Worm (Caenorhabditis elegans) whole organism, mixed stage, embryonic: ENCODE data around the gene idpp-12.

Experiments
- M03D4.4 ChIP-seq: sonication (generic microtip); optimal IDR thresholded peaks from 2 replicates; lab custom pipeline; 2017; ENCODE audit warnings: mild to moderate bottlenecking, missing genetic modification characterization, missing compliant biosample characterization
- bed-3 ChIP-seq: fragments of 200-800 bp; sonication (Bioruptor generic); optimal IDR thresholded peaks from 3 replicates; lab custom pipeline; 2018; ENCODE audit warnings: mild to moderate bottlenecking, missing genetic modification characterization, moderate library complexity, missing compliant biosample characterization
- blmp-1 ChIP-seq: fragments of 150-350 bp; optimal IDR thresholded peaks from 2 replicates; lab custom pipeline; 2014; ENCODE audit warnings: missing biosample characterization, missing genetic modification characterization
- ceh-39 ChIP-seq: fragments of 150-350 bp; optimal IDR thresholded peaks from 2 replicates; lab custom pipeline; 2014; ENCODE audit warnings: missing biosample characterization, missing genetic modification characterization
- ceh-43 ChIP-seq: fragments of 200-800 bp; sonication (Bioruptor generic); optimal IDR thresholded peaks from 2 replicates; lab custom pipeline; 2018; ENCODE audit warnings: mild to moderate bottlenecking, missing genetic modification characterization, moderate library complexity, missing compliant biosample characterization
- cnd-1 ChIP-seq: fragments of 200-800 bp; sonication (Bioruptor generic); optimal IDR thresholded peaks from 2 replicates; lab custom pipeline; 2018; ENCODE audit warnings: mild to moderate bottlenecking, missing genetic modification characterization, missing compliant biosample characterization
- drap-1 ChIP-seq: fragments of 200-800 bp; sonication (Bioruptor generic); optimal IDR thresholded peaks from 3 replicates; lab custom pipeline; 2018; ENCODE audit warnings: mild to moderate bottlenecking, missing genetic modification characterization, missing compliant biosample characterization
- elt-1 ChIP-seq: sonication (generic microtip); optimal IDR thresholded peaks from 2 replicates; lab custom pipeline; 2017; ENCODE audit warnings: missing genetic modification characterization, mild to moderate bottlenecking, missing compliant biosample characterization, antibody characterized with exemption, moderate library complexity, borderline replicate concordance; ENCODE audit not compliant: insufficient read depth
- elt-3 ChIP-seq: fragments of 150-350 bp; optimal IDR thresholded peaks from 2 replicates; lab custom pipeline; 2014; ENCODE audit warnings: missing biosample characterization, missing genetic modification characterization
- flh-1 ChIP-seq: fragments of 200-800 bp; sonication (Bioruptor generic); optimal IDR thresholded peaks from 2 replicates; lab custom pipeline; 2018; ENCODE audit warnings: mild to moderate bottlenecking, missing genetic modification characterization, moderate library complexity, missing compliant biosample characterization
- hlh-1 ChIP-seq: fragments of 150-350 bp; optimal IDR thresholded peaks from 2 replicates; lab custom pipeline; 2014; ENCODE audit warnings: missing biosample characterization, missing genetic modification reagents, missing genetic modification characterization
- lin-13 ChIP-seq: fragments of 150-350 bp; optimal IDR thresholded peaks from 2 replicates; lab custom pipeline; 2014; ENCODE audit warnings: missing biosample characterization, missing genetic modification characterization
- lin-32 ChIP-seq: fragments of 200-800 bp; sonication (Bioruptor generic); optimal IDR thresholded peaks from 2 replicates; lab custom pipeline; 2018; ENCODE audit warnings: mild to moderate bottlenecking, missing genetic modification characterization, missing compliant biosample characterization
- lsy-2 ChIP-seq: fragments of 150-350 bp; optimal IDR thresholded peaks from 2 replicates; lab custom pipeline; 2014; ENCODE audit warnings: missing biosample characterization, missing genetic modification characterization
- mab-5 ChIP-seq: fragments of 150-350 bp; optimal IDR thresholded peaks from 2 replicates; lab custom pipeline; 2014; ENCODE audit warnings: missing biosample characterization, missing genetic modification characterization
- mep-1 ChIP-seq: fragments of 150-350 bp; optimal IDR thresholded peaks from 2 replicates; lab custom pipeline; 2017; ENCODE audit warnings: missing biosample characterization, missing genetic modification reagents, missing genetic modification characterization, inconsistent platforms
- mls-2 ChIP-seq: sonication (generic microtip); optimal IDR thresholded peaks from 2 replicates; lab custom pipeline; 2016; ENCODE audit warnings: mild to moderate bottlenecking, missing genetic modification characterization, moderate library complexity, missing compliant biosample characterization
- nhr-12 ChIP-seq: fragments of 150-350 bp; optimal IDR thresholded peaks from 2 replicates; lab custom pipeline; 2014; ENCODE audit warnings: missing biosample characterization, missing genetic modification characterization
- nhr-2 ChIP-seq: fragments of 150-350 bp; optimal IDR thresholded peaks from 2 replicates; lab custom pipeline; 2014; ENCODE audit warnings: missing biosample characterization, missing genetic modification characterization
- nhr-237 ChIP-seq: fragments of 150-350 bp; optimal IDR thresholded peaks from 2 replicates; lab custom pipeline; 2014; ENCODE audit warnings: missing biosample characterization, missing genetic modification characterization
- nhr-28 ChIP-seq: fragments of 150-350 bp; optimal IDR thresholded peaks from 2 replicates; lab custom pipeline; 2014; ENCODE audit warnings: missing biosample characterization, missing genetic modification characterization
- nhr-76 ChIP-seq: sonication (generic microtip); optimal IDR thresholded peaks from 2 replicates; lab custom pipeline; 2017; ENCODE audit warnings: missing biosample characterization, missing genetic modification characterization
- pha-4 ChIP-seq: fragments of 150-350 bp; optimal IDR thresholded peaks from 2 replicates; lab custom pipeline; 2018; ENCODE audit warnings: missing biosample characterization, missing genetic modification reagents, missing genetic modification characterization
- sem-2 ChIP-seq: fragments of 200-800 bp; sonication (Bioruptor generic); optimal IDR thresholded peaks from 2 replicates; lab custom pipeline; 2018; ENCODE audit warnings: mild to moderate bottlenecking, missing genetic modification characterization, missing compliant biosample characterization
- snpc-4 ChIP-seq: fragments of 150-350 bp; optimal IDR thresholded peaks from 2 replicates; lab custom pipeline; 2014; ENCODE audit warnings: missing biosample characterization, missing genetic modification characterization
- sptf-1 ChIP-seq: sonication (generic microtip); optimal IDR thresholded peaks from 2 replicates; lab custom pipeline; 2017; ENCODE audit warnings: mild to moderate bottlenecking, missing genetic modification characterization, moderate library complexity, missing compliant biosample characterization
- tbx-8 ChIP-seq: fragments of 200-800 bp; sonication (Bioruptor generic); optimal IDR thresholded peaks from 2 replicates; lab custom pipeline; 2018; ENCODE audit warnings: mild to moderate bottlenecking, missing genetic modification characterization, moderate library complexity, missing compliant biosample characterization
- unc-120 ChIP-seq: sonication (generic microtip); optimal IDR thresholded peaks from 2 replicates; lab custom pipeline; 2017; ENCODE audit warnings: missing genetic modification characterization, missing compliant biosample characterization; ENCODE audit not compliant: poor library complexity, severe bottlenecking
- unc-39 ChIP-seq: fragments of 150-350 bp; optimal IDR thresholded peaks from 2 replicates; lab custom pipeline; 2014; ENCODE audit warnings: missing biosample characterization, missing genetic modification characterization
- unc-62 ChIP-seq: fragments of 150-350 bp; optimal IDR thresholded peaks from 2 replicates; lab custom pipeline; 2014; ENCODE audit warnings: missing biosample characterization, missing genetic modification reagents, missing genetic modification characterization
- zip-8 ChIP-seq: fragments of 150-350 bp; optimal IDR thresholded peaks from 2 replicates; lab custom pipeline; 2014; ENCODE audit warnings: missing biosample characterization, missing genetic modification characterization
- ztf-11 ChIP-seq: fragments of 150-350 bp; optimal IDR thresholded peaks from 2 replicates; lab custom pipeline; 2014; ENCODE audit warnings: missing biosample characterization, missing genetic modification characterization

idpp-12 gene

DNA sequence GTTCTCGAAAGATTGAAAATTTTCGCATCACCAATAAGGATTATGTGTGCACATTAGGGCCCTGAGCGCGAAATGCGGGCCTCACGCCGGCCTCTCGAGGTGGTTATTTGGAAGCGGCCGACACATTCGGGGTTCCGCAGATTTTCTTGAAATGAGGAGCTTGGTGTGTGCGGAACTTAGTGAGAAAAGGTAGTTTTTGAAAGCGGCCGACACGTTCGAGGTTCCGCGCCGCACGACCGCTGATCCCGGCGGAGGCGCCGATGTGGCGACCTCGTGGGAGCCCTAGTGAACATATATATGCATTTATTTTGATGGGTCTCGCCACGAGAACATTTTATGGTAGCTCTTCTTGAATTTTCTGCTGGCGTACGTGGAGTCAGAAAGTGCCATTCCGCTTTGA is 36.9 kb upstream of the idpp-12 start:
- TF ChIP-seq mep-1 = no peak
- no peak for TF ChIP-seq ztf-11 (tag; lab: Kevin White, UChicago)
- TF ChIP-seq nhr-237 (tag; lab: Kevin White, UChicago) = no peak
- TF ChIP-seq unc-120 (tag; lab: Kevin White, UChicago) = no peak
- TF ChIP-seq nhr-12 (tag; lab: Kevin White, UChicago) = no peak
- no peak for TF ChIP-seq lsy-2 (tag; lab: Kevin White, UChicago)
- TF ChIP-seq hlh-1 (tag; lab: Kevin White, UChicago) = no peak
- TF ChIP-seq tbx-8 (GFP tag; lab: Kevin White, UChicago) = no peak
- no peak for TF ChIP-seq zip-8
- no peak for TF ChIP-seq nhr-76 (tag; lab: Kevin White, UChicago)
- TF ChIP-seq ceh-43 = no peak
- TF ChIP-seq cnd-1 (tag; lab: Kevin White, UChicago) = no peak
- TF ChIP-seq snpc-4 (tag; lab: Kevin White, UChicago) = no peak
- TF ChIP-seq unc-39 (tag; lab: Kevin White, UChicago) = no peak
- TF ChIP-seq pha-4 (tag; lab: Kevin White, UChicago) = no peak
- no peak for TF ChIP-seq unc-62 (GFP tag; lab: Kevin White, UChicago)
- no peak for TF ChIP-seq blmp-1 (tag; lab: Kevin White, UChicago)
- no peak for TF ChIP-seq ceh-39 (tag; lab: Kevin White, UChicago)

DNA sequence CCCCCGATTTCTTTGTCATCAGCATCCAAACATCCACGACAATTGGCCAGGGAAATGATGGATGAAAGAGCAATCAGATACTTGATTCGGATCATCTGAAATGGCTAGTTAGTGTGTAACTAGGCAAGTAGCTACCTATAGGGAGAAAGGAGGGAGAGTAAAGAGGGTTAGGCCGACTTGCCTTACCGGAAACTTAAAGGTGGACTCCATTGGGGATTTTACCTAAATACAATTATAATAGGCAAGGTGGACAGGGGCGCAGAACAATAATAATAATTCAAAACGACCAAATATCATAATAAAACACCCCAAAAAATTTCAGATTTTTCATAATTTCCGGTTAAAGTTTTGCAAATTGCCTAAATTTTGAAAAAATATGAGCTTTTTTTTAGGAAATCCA is 36.2 kb upstream of the idpp-12 start, which contains the start of gene clec-173:
Gene clec-173 (minus strand): TSS at position 101 of the 400 bp plus-strand sequence.
- no peak for TF ChIP-seq sem-2
- TF ChIP-seq snpc-4 (tag; lab: Kevin White, UChicago) = no peak
- no peak for TF ChIP-seq elt-3 (tag; lab: Kevin White, UChicago)
- TF ChIP-seq elt-1 (tag; lab: Kevin White, UChicago) = no peak
- no peak for TF ChIP-seq pha-4 (tag; lab: Kevin White, UChicago)
- no peak for TF ChIP-seq nhr-76 (tag; lab: Kevin White, UChicago)
- no peak for TF ChIP-seq bed-3 (GFP tag; lab: Kevin White, UChicago)
- no peak for TF ChIP-seq unc-62 (GFP tag; lab: Kevin White, UChicago)

ce11 chrIV:3271342-3271741 is 32.4 kb upstream of the idpp-12 start:
- TF ChIP-seq nhr-2 = peak; percentile 51
- peak; percentile 62 for TF ChIP-seq zip-8
- TF ChIP-seq ztf-11 (tag; lab: Kevin White, UChicago) = no peak

ce11 chrIV:3273295-3273694 is 30.5 kb upstream of the idpp-12 start, which contains the start of gene T26C12.3:
Gene T26C12.3 (minus strand): TSS chrIV:3273395.
- TF ChIP-seq snpc-4 (tag; lab: Kevin White, UChicago) (no peak), bed-3 (GFP tag; lab: Kevin White, UChicago) (no peak), mep-1 (no peak), M03D4.4 (tag; lab: Kevin White, UChicago) (no peak), nhr-12 (tag; lab: Kevin White, UChicago) (no peak), drap-1 (GFP tag; lab: Kevin White, UChicago) (no peak), mab-5 (tag; lab: Kevin White, UChicago) (no peak), ztf-11 (tag; lab: Kevin White, UChicago) (no peak), lin-13 (tag; lab: Kevin White, UChicago) (no peak), nhr-2 (no peak), cnd-1 (tag; lab: Kevin White, UChicago) (no peak), flh-1 (no peak), blmp-1 (tag; lab: Kevin White, UChicago) (no peak), sptf-1 (no peak)

DNA sequence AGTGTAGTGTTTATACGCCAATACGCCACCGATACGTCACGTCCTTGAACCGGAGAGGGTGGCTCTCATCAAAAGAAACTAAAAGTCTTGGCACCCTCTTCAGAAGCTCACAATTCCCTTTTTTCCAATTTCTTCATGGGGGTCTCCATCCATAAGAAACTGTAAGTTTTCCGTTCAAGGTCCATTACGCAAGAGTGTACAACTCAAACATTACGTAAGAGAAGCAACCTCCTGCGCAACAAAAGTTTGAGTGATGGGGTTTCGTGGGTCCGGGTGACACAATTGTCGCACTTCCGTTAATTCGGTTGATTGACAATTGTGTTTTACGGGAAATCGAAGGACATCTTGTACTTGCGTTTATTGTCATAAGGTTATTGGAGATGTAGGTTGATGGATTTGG is 25.0 kb upstream of the idpp-12 start:
- TF ChIP-seq nhr-2 = peak; percentile 74
- TF ChIP-seq mls-2 (tag; lab: Kevin White, UChicago) = no peak
- no peak for TF ChIP-seq blmp-1 (tag; lab: Kevin White, UChicago)
- TF ChIP-seq pha-4 (tag; lab: Kevin White, UChicago) = no peak
- TF ChIP-seq zip-8 = peak; percentile 86
- TF ChIP-seq nhr-76 (tag; lab: Kevin White, UChicago) = no peak
- no peak for TF ChIP-seq nhr-28
- TF ChIP-seq unc-62 (GFP tag; lab: Kevin White, UChicago) = peak; percentile 87
- TF ChIP-seq cnd-1 (tag; lab: Kevin White, UChicago) = no peak
- no peak for TF ChIP-seq M03D4.4 (tag; lab: Kevin White, UChicago)
- no peak for TF ChIP-seq lin-32 (GFP tag; lab: Kevin White, UChicago)
- TF ChIP-seq sptf-1 = no peak
